Fruit fly (Drosophila melanogaster): Measurements from ENCODE around the gene CD98hc.

DNA sequence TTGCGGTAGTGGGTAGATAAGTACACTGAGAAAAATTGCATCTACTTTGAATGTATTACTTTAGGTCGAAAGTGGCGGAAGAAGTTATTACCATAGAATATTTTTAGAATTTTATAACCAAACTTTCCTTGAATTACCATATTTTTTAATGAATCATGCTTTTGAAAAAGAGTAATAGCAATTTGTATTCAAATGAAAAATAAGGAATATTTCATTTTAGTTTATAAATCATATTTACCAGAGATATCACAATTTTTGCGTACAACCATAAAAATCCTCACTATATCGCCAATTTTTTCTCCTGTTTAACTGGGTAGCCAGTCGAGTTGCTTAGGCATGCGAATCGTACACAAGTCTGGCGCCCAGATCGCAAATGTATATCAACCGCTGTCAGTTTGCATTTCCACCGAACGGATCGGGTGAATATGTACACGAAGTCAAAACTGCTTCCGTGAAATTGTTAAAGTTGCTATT lies 8.5 kb downstream of the CD98hc start:
- TF ChIP-seq CG1832 (GFP tag; optimal IDR thresholded peaks at IDR 0.05) (no peak), tll (GFP tag; optimal IDR thresholded peaks at IDR 0.05) (no peak)
